Fruit fly (Drosophila melanogaster) whole organism, embryonic: Measurements from ENCODE around the gene RpS15Aa.
A peak's percentile ranks its signal among the peaks of the same experiment; 100 is the strongest.

Source experiments
- Awh ChIP-seq: fragments of 200-800 bp; sonication (Bioruptor generic); IDR thresholded peaks from 2 replicates; pipeline ENCODE4, ENCODE4 v1.3.6; 2022; ENCODE audit warnings: missing biosample characterization, missing genetic modification characterization
- CG1024 ChIP-seq: fragments of 200-800 bp; sonication (Bioruptor generic); IDR thresholded peaks from 2 replicates; pipeline ENCODE4 v1.3.6; 2022; ENCODE audit warnings: missing biosample characterization, missing genetic modification characterization
- CG11398 ChIP-seq: fragments of 200-800 bp; sonication (Bioruptor generic); optimal IDR thresholded peaks from 2 replicates; lab custom pipeline; 2016; ENCODE audit warnings: missing biosample characterization, missing genetic modification characterization
- CG12104 ChIP-seq: fragments of 200-800 bp; sonication (Bioruptor generic); optimal IDR thresholded peaks from 3 replicates; lab custom pipeline; 2016; ENCODE audit warnings: missing biosample characterization, missing genetic modification characterization
- CG12236 ChIP-seq: fragments of 200-800 bp; sonication (Bioruptor generic); optimal IDR thresholded peaks from 2 replicates; lab custom pipeline; 2016; ENCODE audit warnings: missing biosample characterization, missing genetic modification characterization
- CG14667 ChIP-seq: fragments of 200-800 bp; sonication (Bioruptor generic); IDR thresholded peaks from 2 replicates; pipeline ENCODE4 v1.3.6; 2022; ENCODE audit warnings: missing biosample characterization, missing genetic modification characterization
- CG17802 ChIP-seq: fragments of 200-800 bp; sonication (Bioruptor generic); optimal IDR thresholded peaks from 2 replicates; lab custom pipeline; 2018; ENCODE audit warnings: missing biosample characterization, mild to moderate bottlenecking, missing genetic modification characterization, moderate library complexity
- CG1792 ChIP-seq: fragments of 200-800 bp; sonication (Bioruptor generic); optimal IDR thresholded peaks from 2 replicates; lab custom pipeline; 2016; ENCODE audit warnings: missing biosample characterization, missing genetic modification characterization
- CG1832 ChIP-seq: fragments of 200-800 bp; sonication (Bioruptor generic); optimal IDR thresholded peaks from 2 replicates; lab custom pipeline; 2017; ENCODE audit warnings: missing biosample characterization, mild to moderate bottlenecking, missing genetic modification characterization, inconsistent platforms
- CG2199 ChIP-seq: fragments of 200-800 bp; sonication (Bioruptor generic); IDR thresholded peaks from 3 replicates; pipeline ENCODE4 v1.3.6; 2022; ENCODE audit warnings: missing biosample characterization, missing genetic modification characterization
- CG43689 ChIP-seq: fragments of 200-800 bp; sonication (Bioruptor generic); IDR thresholded peaks from 2 replicates; pipeline ENCODE4 v1.3.6; 2022; ENCODE audit warnings: missing biosample characterization, missing genetic modification characterization
- CG4404 ChIP-seq: fragments of 200-800 bp; sonication (Bioruptor generic); IDR thresholded peaks from 2 replicates; pipeline ENCODE4 v1.3.6; 2022; ENCODE audit warnings: missing biosample characterization, missing genetic modification characterization
- CG7556 ChIP-seq: fragments of 200-800 bp; sonication (Bioruptor generic); optimal IDR thresholded peaks from 2 replicates; lab custom pipeline; 2017; ENCODE audit warnings: missing biosample characterization, mild to moderate bottlenecking, missing genetic modification characterization
- CG7928 ChIP-seq: fragments of 200-800 bp; sonication (Bioruptor generic); optimal IDR thresholded peaks from 2 replicates; lab custom pipeline; 2017; ENCODE audit warnings: missing biosample characterization, mild to moderate bottlenecking, missing genetic modification characterization
- CG7963 ChIP-seq: fragments of 200-800 bp; sonication (Bioruptor generic); IDR thresholded peaks from 3 replicates; pipeline ENCODE4 v1.3.6; 2022; ENCODE audit warnings: missing biosample characterization, missing genetic modification characterization; ENCODE audit not compliant: partially characterized antibody
- CG9437 ChIP-seq: fragments of 200-800 bp; sonication (Bioruptor generic); optimal IDR thresholded peaks from 2 replicates; lab custom pipeline; 2018; ENCODE audit warnings: missing biosample characterization, mild to moderate bottlenecking, missing genetic modification characterization
- CG9609 ChIP-seq: fragments of 200-800 bp; sonication (Bioruptor generic); optimal IDR thresholded peaks from 3 replicates; lab custom pipeline; 2016; ENCODE audit warnings: missing biosample characterization, missing genetic modification characterization
- Deaf1 ChIP-seq: fragments of 200-800 bp; optimal IDR thresholded peaks from 3 replicates; lab custom pipeline; 2019; ENCODE audit warnings: missing biosample characterization, mild to moderate bottlenecking, missing genetic modification characterization, moderate library complexity
- Fer2 ChIP-seq: fragments of 200-800 bp; sonication (Bioruptor generic); optimal IDR thresholded peaks from 2 replicates; lab custom pipeline; 2018; ENCODE audit warnings: missing biosample characterization, mild to moderate bottlenecking, missing genetic modification characterization, moderate library complexity
- Gug ChIP-seq: fragments of 200-800 bp; sonication (Bioruptor generic); IDR thresholded peaks from 4 replicates; pipeline ENCODE4 v1.3.6; 2022; ENCODE audit warnings: missing biosample characterization, missing genetic modification characterization
- HLHmδ ChIP-seq: fragments of 200-800 bp; sonication (Bioruptor generic); optimal IDR thresholded peaks from 2 replicates; lab custom pipeline; 2018; ENCODE audit warnings: missing biosample characterization, mild to moderate bottlenecking, missing genetic modification characterization, moderate library complexity
- Hr39 ChIP-seq: fragments of >200 bp; optimal IDR thresholded peaks from 2 replicates; lab custom pipeline; 2017
- Hr78 ChIP-seq, 2 experiments: fragments of 200-800 bp in 1 of 2; fragments of >200 bp in 1 of 2; sonication (Bioruptor generic) in 1 of 2; optimal IDR thresholded peaks; 2 replicates each; lab custom pipeline; 2017 to 2019; ENCODE audit warnings: missing biosample characterization in 2 of 2, missing genetic modification characterization in 2 of 2, mild to moderate bottlenecking in 1 of 2, moderate library complexity in 1 of 2
- Lpt ChIP-seq: fragments of >200 bp; optimal IDR thresholded peaks from 2 replicates; lab custom pipeline; 2018; ENCODE audit warnings: missing biosample characterization, missing genetic modification characterization
- Mes4 ChIP-seq: fragments of 200-800 bp; sonication (Bioruptor generic); optimal IDR thresholded peaks from 2 replicates; lab custom pipeline; 2016; ENCODE audit warnings: missing biosample characterization, missing genetic modification characterization
- Sin3A ChIP-seq: fragments of >200 bp; optimal IDR thresholded peaks from 2 replicates; lab custom pipeline; 2018
- Sox100B ChIP-seq: fragments of 200-800 bp; sonication (Bioruptor generic); optimal IDR thresholded peaks from 3 replicates; lab custom pipeline; 2018; ENCODE audit warnings: missing biosample characterization, mild to moderate bottlenecking, missing genetic modification characterization
- Spps ChIP-seq: fragments of 200-800 bp; sonication (Bioruptor generic); optimal IDR thresholded peaks from 2 replicates; lab custom pipeline; 2018; ENCODE audit warnings: missing biosample characterization, mild to moderate bottlenecking, missing genetic modification characterization
- Stat92E ChIP-seq, 3 experiments: fragments of >200 bp in 2 of 3; fragments of 200-800 bp in 1 of 3; sonication (Bioruptor generic) in 1 of 3; optimal IDR thresholded peaks; 2 replicates each; lab custom pipeline; 2017 to 2019; ENCODE audit warnings: missing biosample characterization in 3 of 3, missing genetic modification characterization in 3 of 3, mild to moderate bottlenecking in 1 of 3, moderate library complexity in 1 of 3
- ap ChIP-seq: fragments of 200-800 bp; sonication (Bioruptor generic); IDR thresholded peaks from 2 replicates; pipeline ENCODE4 v1.3.6; 2022; ENCODE audit warnings: missing biosample characterization, missing genetic modification characterization
- bbx ChIP-seq: fragments of 200-800 bp; sonication (Bioruptor generic); IDR thresholded peaks from 2 replicates; pipeline ENCODE4 v1.3.6; 2022; ENCODE audit warnings: missing biosample characterization, missing genetic modification characterization; ENCODE audit not compliant: partially characterized antibody
- cato ChIP-seq: fragments of 200-800 bp; sonication (Bioruptor generic); optimal IDR thresholded peaks from 2 replicates; lab custom pipeline; 2016; ENCODE audit warnings: missing biosample characterization, missing genetic modification characterization, borderline replicate concordance
- crp ChIP-seq, 2 experiments: fragments of 200-800 bp; sonication (Bioruptor generic); optimal IDR thresholded peaks; 2 replicates in 1 of 2; 3 replicates in 1 of 2; lab custom pipeline; 2017; ENCODE audit warnings: missing biosample characterization in 2 of 2, missing genetic modification characterization in 2 of 2, mild to moderate bottlenecking in 1 of 2, moderate library complexity in 1 of 2
- fu2 ChIP-seq: fragments of 200-800 bp; sonication (Bioruptor generic); optimal IDR thresholded peaks from 2 replicates; lab custom pipeline; 2016; ENCODE audit warnings: missing biosample characterization, missing genetic modification characterization
- gcm ChIP-seq: fragments of 200-800 bp; sonication (Bioruptor generic); optimal IDR thresholded peaks from 2 replicates; lab custom pipeline; 2019; ENCODE audit warnings: missing biosample characterization, mild to moderate bottlenecking, missing genetic modification characterization, moderate library complexity
- gcm2 ChIP-seq: fragments of 200-800 bp; sonication (Bioruptor generic); optimal IDR thresholded peaks from 2 replicates; lab custom pipeline; 2016; ENCODE audit warnings: missing biosample characterization, missing genetic modification characterization
- h ChIP-seq: fragments of >200 bp; optimal IDR thresholded peaks from 2 replicates; lab custom pipeline; 2017
- hkb ChIP-seq, 2 experiments: fragments of 200-800 bp in 1 of 2; fragments of >200 bp in 1 of 2; sonication (Bioruptor generic) in 1 of 2; IDR thresholded peaks in 1 of 2; optimal IDR thresholded peaks in 1 of 2; 2 replicates each; pipeline versions ENCODE4 v1.3.6 to Lab custom; 2017 to 2022; ENCODE audit warnings: missing biosample characterization in 1 of 2, missing genetic modification characterization in 1 of 2
- nmo ChIP-seq: fragments of 200-800 bp; sonication (Bioruptor generic); optimal IDR thresholded peaks from 2 replicates; lab custom pipeline; 2018; ENCODE audit warnings: missing biosample characterization, mild to moderate bottlenecking, missing genetic modification characterization, moderate library complexity
- org-1 ChIP-seq: fragments of 200-800 bp; sonication (Bioruptor generic); optimal IDR thresholded peaks from 2 replicates; lab custom pipeline; 2017; ENCODE audit warnings: missing biosample characterization, missing genetic modification characterization
- otp ChIP-seq: fragments of 200-800 bp; sonication (Bioruptor generic); IDR thresholded peaks from 3 replicates; pipeline ENCODE4, ENCODE4 v1.3.6; 2022; ENCODE audit warnings: missing biosample characterization, missing genetic modification characterization
- pnt ChIP-seq: fragments of 200-800 bp; sonication (Bioruptor generic); optimal IDR thresholded peaks from 3 replicates; lab custom pipeline; 2016; ENCODE audit warnings: missing biosample characterization, missing genetic modification characterization
- run ChIP-seq: fragments of 200-800 bp; sonication (Bioruptor generic); optimal IDR thresholded peaks from 3 replicates; lab custom pipeline; 2018; ENCODE audit warnings: missing biosample characterization, mild to moderate bottlenecking, missing genetic modification characterization
- sd ChIP-seq: fragments of 200-800 bp; sonication (Bioruptor generic); optimal IDR thresholded peaks from 3 replicates; lab custom pipeline; 2018; ENCODE audit warnings: missing biosample characterization, mild to moderate bottlenecking, missing genetic modification characterization, moderate library complexity
- sens-2 ChIP-seq: fragments of 200-800 bp; sonication (Bioruptor generic); IDR thresholded peaks from 2 replicates; pipeline ENCODE4 v1.3.6; 2022; ENCODE audit warnings: missing biosample characterization, missing genetic modification characterization
- seq ChIP-seq: fragments of 200-800 bp; sonication (Bioruptor generic); IDR thresholded peaks from 2 replicates; pipeline ENCODE4 v1.3.6; 2022; ENCODE audit warnings: missing biosample characterization, missing genetic modification characterization
- sima ChIP-seq: fragments of 200-800 bp; sonication (Bioruptor generic); optimal IDR thresholded peaks from 2 replicates; lab custom pipeline; 2016; ENCODE audit warnings: missing biosample characterization, missing genetic modification characterization
- slbo ChIP-seq: fragments of 200-800 bp; sonication (Bioruptor generic); IDR thresholded peaks from 2 replicates; pipeline ENCODE4 v1.3.6; 2022; ENCODE audit warnings: missing biosample characterization, missing genetic modification characterization
- sna ChIP-seq: fragments of 200-800 bp; sonication (Bioruptor generic); IDR thresholded peaks from 2 replicates; pipeline ENCODE4 v1.3.6; 2022; ENCODE audit warnings: missing biosample characterization, missing genetic modification characterization; ENCODE audit not compliant: partially characterized antibody
- tap ChIP-seq: fragments of 200-800 bp; optimal IDR thresholded peaks from 3 replicates; lab custom pipeline; 2019; ENCODE audit warnings: missing biosample characterization, mild to moderate bottlenecking, missing genetic modification characterization, moderate library complexity
- z ChIP-seq: fragments of 200-800 bp; sonication (Bioruptor generic); IDR thresholded peaks from 3 replicates; pipeline ENCODE4 v1.3.6; 2022; ENCODE audit warnings: missing biosample characterization, missing genetic modification characterization

Gene RpS15Aa

DNA sequence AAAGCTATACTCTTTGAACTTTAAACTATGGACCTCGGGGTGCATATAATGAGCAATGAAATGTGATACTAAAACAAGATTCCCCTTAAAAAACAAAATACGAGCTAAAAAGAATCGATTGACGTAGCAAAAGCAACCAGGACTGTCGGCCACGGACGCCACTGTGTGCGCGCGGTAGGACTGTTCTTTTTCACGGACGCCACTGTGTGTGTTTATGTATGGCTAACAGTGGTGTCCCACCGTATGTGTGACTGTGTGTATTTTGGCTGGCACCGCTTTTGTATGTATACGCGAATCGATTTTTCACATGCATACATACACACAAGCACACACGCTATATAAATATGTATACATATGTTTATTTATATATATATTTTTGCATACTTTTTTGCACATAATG is 46.3 kb upstream of the RpS15Aa start (continued):
- TF ChIP-seq gcm2 (GFP tag; lab: Kevin White, UChicago), result peak; percentile 34
- no peak for TF ChIP-seq gcm (GFP tag; lab: Kevin White, UChicago)
- TF ChIP-seq pnt (GFP tag; lab: Kevin White, UChicago), result peak; percentile 37
- TF ChIP-seq Spps (tag; lab: Kevin White, UChicago), result no peak
- no peak for TF ChIP-seq run (tag; lab: Kevin White, UChicago)
- TF ChIP-seq sd, result no peak
- peak; percentile 76; the same call in 3 of the 4 replicates for TF ChIP-seq Gug (GFP tag; lab: Robert Waterston, UW)
- TF ChIP-seq CG12236 (GFP tag; lab: Kevin White, UChicago), result peak; percentile 18
- 0 out of 2 replicates have a peak, but pooled peaks have one; percentile 9 for TF ChIP-seq ap (GFP tag; lab: Robert Waterston, UW)
- peak; percentile 54 for TF ChIP-seq fu2 (GFP tag; lab: Kevin White, UChicago)
- no peak for TF ChIP-seq Mes4 (GFP tag; lab: Kevin White, UChicago)
- no peak for TF ChIP-seq Sin3A (lab: Kevin White, UChicago)
- peak; percentile 59 for TF ChIP-seq CG9609
- TF ChIP-seq CG2199 (GFP tag; lab: Robert Waterston, UW), result peak; percentile 92
- no peak for TF ChIP-seq CG4404 (GFP tag; lab: Robert Waterston, UW)
- 0 out of 2 replicates have a peak, but pooled peaks have one; percentile 20 for TF ChIP-seq CG43689 (GFP tag; lab: Robert Waterston, UW)
- no peak for TF ChIP-seq z (GFP tag; lab: Robert Waterston, UW)
- TF ChIP-seq CG1024 (GFP tag; lab: Robert Waterston, UW), result peak; percentile 20; the same call in 1 of the 2 replicates
- no peak for TF ChIP-seq CG7963 (GFP tag; lab: Robert Waterston, UW)
- TF ChIP-seq CG11398 (GFP tag; lab: Kevin White, UChicago), result peak; percentile 17
- TF ChIP-seq Hr39, result no peak
- TF ChIP-seq cato, result no peak
- no peak for TF ChIP-seq Hr78 (GFP tag; optimal IDR thresholded peaks at IDR 0.05; lab: Kevin White, UChicago)
- no peak for TF ChIP-seq hkb (optimal IDR thresholded peaks at IDR 0.05; lab: Kevin White, UChicago)
- peak; percentile 30 for TF ChIP-seq hkb (GFP tag; IDR thresholded peaks at IDR 0.05; lab: Robert Waterston, UW)
- no peak for TF ChIP-seq CG7556 (GFP tag; lab: Kevin White, UChicago)
- no peak for TF ChIP-seq CG17802 (tag; lab: Kevin White, UChicago)
- no peak for TF ChIP-seq Lpt (GFP tag; lab: Kevin White, UChicago)
- TF ChIP-seq crp (GFP tag; optimal IDR thresholded peaks at IDR 0.05; lab: Kevin White, UChicago), result no peak
- TF ChIP-seq HLHmδ (GFP tag; lab: Kevin White, UChicago), result peak; percentile 57
- TF ChIP-seq CG7928, result peak; percentile 8
- no peak for TF ChIP-seq seq
- no peak for TF ChIP-seq Stat92E (GFP tag; optimal IDR thresholded peaks at IDR 0.05; lab: Kevin White, UChicago)
- TF ChIP-seq bbx (GFP tag; lab: Robert Waterston, UW), result peak; percentile 56
- peak; percentile 64; the same call in 1 of the 3 replicates for TF ChIP-seq otp (GFP tag; lab: Robert Waterston, UW)
- TF ChIP-seq CG14667 (GFP tag; lab: Robert Waterston, UW), result peak; percentile 30; the same call in 1 of the 2 replicates
- no peak for TF ChIP-seq sima (GFP tag; lab: Kevin White, UChicago)
- no peak for TF ChIP-seq CG9437 (GFP tag; lab: Kevin White, UChicago)
- no peak for TF ChIP-seq Sox100B (GFP tag; lab: Kevin White, UChicago)
- TF ChIP-seq CG1832 (GFP tag; lab: Kevin White, UChicago), result no peak
- TF ChIP-seq Fer2 (tag; lab: Kevin White, UChicago), result no peak
- no peak for TF ChIP-seq sens-2 (GFP tag; lab: Robert Waterston, UW)
- TF ChIP-seq Deaf1 (tag; lab: Kevin White, UChicago), result peak; percentile 18
- peak; percentile 62 for TF ChIP-seq h
- no peak for TF ChIP-seq CG12104 (GFP tag; lab: Kevin White, UChicago)
- TF ChIP-seq nmo (GFP tag; lab: Kevin White, UChicago), result peak; percentile 15
- no peak for TF ChIP-seq sna (GFP tag; lab: Robert Waterston, UW)
- TF ChIP-seq tap (tag; lab: Kevin White, UChicago), result no peak
- TF ChIP-seq slbo (GFP tag; lab: Robert Waterston, UW), result peak; percentile 81
- TF ChIP-seq org-1 (GFP tag; lab: Kevin White, UChicago), result no peak
- TF ChIP-seq CG1792 (GFP tag; lab: Kevin White, UChicago), result no peak
- TF ChIP-seq Awh (GFP tag; lab: Robert Waterston, UW), result no peak
